Worm (Caenorhabditis elegans): ENCODE data around the gene C18A11.4.

Gene C18A11.4

ce11 chrX:8048637-8049036 lies 3.3 kb downstream of the C18A11.4 start:
- no peak for TF ChIP-seq flt-1 (GFP tag; IDR thresholded peaks at IDR 0.05)
- no peak for TF ChIP-seq ets-7 (tag; optimal IDR thresholded peaks at IDR 0.05)
- TF ChIP-seq ceh-36 (tag; optimal IDR thresholded peaks at IDR 0.05), result no peak

DNA sequence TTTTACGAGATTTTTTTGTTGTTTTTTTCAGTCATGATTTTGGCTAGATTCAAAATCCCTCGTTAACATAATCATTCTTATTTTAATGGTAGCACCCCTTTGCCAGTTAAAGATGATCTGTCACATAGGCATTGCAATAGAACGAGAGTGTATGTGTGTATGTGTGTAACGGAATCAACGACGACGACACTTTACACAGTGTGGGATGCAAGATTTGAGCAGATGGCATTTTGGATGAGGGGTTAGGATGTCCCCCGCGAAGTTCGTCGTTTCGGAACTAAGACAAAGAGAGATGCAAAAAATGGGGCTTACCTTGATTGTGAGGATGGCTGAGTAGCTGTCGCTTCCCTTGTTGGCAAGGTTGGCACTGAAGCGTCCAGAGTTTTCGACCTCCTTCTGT lies 6.7 kb downstream of the C18A11.4 start:
- TF ChIP-seq ama-1 (optimal IDR thresholded peaks at IDR 0.05) (no peak), pes-1 (GFP tag; IDR thresholded peaks at IDR 0.05) (no peak), ceh-36 (tag; optimal IDR thresholded peaks at IDR 0.05) (no peak), scrt-1 (GFP tag; IDR thresholded peaks at IDR 0.05) (no peak), B0310.2 (tag; optimal IDR thresholded peaks at IDR 0.05) (no peak), aly-1 (tag; optimal IDR thresholded peaks at IDR 0.05) (no peak), F13C5.2 (tag; optimal IDR thresholded peaks at IDR 0.05) (no peak), ceh-13 (GFP tag; optimal IDR thresholded peaks at IDR 0.05) (no peak), tbx-37 (GFP tag; conservative IDR thresholded peaks at IDR 0.05) (no peak), tra-4 (tag; optimal IDR thresholded peaks at IDR 0.05) (no peak)

DNA sequence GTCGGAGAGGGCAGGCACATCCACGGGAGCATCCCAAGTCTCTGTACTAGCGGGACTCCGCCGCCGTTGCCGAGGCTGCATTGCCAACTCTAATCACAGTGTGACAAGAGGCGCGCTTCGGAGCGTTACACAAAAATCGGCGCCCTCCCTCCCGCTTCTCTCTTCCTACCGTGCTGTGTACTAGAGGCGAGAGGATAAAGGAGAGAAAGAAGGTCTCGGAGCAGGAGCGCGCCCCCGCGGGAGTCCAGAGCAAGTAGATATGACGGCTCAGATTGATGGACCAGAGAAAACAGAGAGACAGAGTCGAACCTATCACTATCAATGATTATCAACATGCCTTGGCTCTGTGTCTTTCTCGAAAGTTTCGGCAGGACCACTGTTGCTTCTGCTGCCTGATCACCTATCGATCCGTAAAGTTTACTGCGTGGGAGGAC lies 7.7 kb downstream of the C18A11.4 start:
- no peak for TF ChIP-seq aly-1 (tag; optimal IDR thresholded peaks at IDR 0.05)
- TF ChIP-seq hmbx-1 (tag; optimal IDR thresholded peaks at IDR 0.05), result no peak
- TF ChIP-seq ets-7 (tag; optimal IDR thresholded peaks at IDR 0.05), result no peak
- no peak for TF ChIP-seq ceh-13 (GFP tag; optimal IDR thresholded peaks at IDR 0.05)
- TF ChIP-seq ama-1 (optimal IDR thresholded peaks at IDR 0.05), result no peak
- TF ChIP-seq ceh-36 (tag; optimal IDR thresholded peaks at IDR 0.05), result no peak
- TF ChIP-seq F13C5.2 (tag; optimal IDR thresholded peaks at IDR 0.05), result no peak
- no peak for TF ChIP-seq flt-1 (GFP tag; IDR thresholded peaks at IDR 0.05)
- TF ChIP-seq pes-1 (GFP tag; IDR thresholded peaks at IDR 0.05), result no peak
- TF ChIP-seq hmg-4 (GFP tag; optimal IDR thresholded peaks at IDR 0.05), result no peak
- no peak for TF ChIP-seq B0310.2 (tag; optimal IDR thresholded peaks at IDR 0.05)
- TF ChIP-seq hnd-1 (tag; optimal IDR thresholded peaks at IDR 0.05), result no peak
- no peak for TF ChIP-seq tbx-37 (GFP tag; conservative IDR thresholded peaks at IDR 0.05)
- no peak for TF ChIP-seq scrt-1 (GFP tag; IDR thresholded peaks at IDR 0.05)
- TF ChIP-seq tbx-11 (GFP tag; IDR thresholded peaks at IDR 0.05), result no peak
- no peak for TF ChIP-seq sea-1 (GFP tag; conservative IDR thresholded peaks at IDR 0.05)
- no peak for TF ChIP-seq tra-4 (tag; optimal IDR thresholded peaks at IDR 0.05)

DNA sequence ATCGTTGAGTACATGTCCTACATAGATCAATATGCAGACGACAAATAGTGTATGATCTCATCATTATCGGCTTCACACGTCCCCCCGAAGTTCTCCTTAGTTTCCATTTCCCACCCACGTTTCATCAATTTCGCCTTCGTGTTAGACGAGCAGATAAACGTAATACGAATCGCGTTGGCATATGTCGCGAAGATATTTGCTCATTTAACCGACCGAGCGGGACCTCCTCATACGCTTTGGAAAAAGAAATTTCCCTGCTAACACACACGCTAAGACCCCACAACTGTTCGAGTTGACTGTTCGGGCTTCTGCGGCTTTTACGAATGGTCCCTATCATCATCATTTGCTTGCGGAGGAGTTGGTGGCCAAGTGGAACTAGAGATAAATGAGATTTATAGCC lies 9.2 kb downstream of the C18A11.4 start:
- TF ChIP-seq B0310.2 (tag; optimal IDR thresholded peaks at IDR 0.05) (no peak), flt-1 (GFP tag; IDR thresholded peaks at IDR 0.05) (no peak), tbx-11 (GFP tag; IDR thresholded peaks at IDR 0.05) (no peak), F13C5.2 (tag; optimal IDR thresholded peaks at IDR 0.05) (no peak), ceh-36 (tag; optimal IDR thresholded peaks at IDR 0.05) (no peak), ama-1 (optimal IDR thresholded peaks at IDR 0.05) (no peak)

DNA sequence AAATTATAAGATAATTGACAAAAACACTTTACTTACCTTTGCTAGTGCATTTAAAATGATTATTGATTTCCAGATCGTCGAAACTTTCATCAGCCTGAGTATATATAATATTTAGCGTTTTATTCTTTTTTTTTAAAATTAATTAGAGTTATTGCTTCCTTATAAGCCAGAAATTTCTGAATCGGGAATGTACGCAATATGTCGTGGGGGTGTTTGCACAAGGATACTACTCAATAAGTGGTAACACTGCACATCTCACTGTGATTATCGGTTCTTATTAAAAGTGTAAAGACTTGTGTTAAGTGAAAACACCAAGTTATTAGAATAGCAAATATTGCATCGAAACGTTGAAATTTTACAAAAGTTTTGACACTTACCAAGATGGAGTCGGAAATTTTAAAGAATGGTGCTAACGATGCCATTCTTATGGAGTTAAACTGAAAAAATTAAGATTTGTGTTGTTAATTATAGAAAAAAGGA lies 12.5 kb downstream of the C18A11.4 start, which contains the start of gene dim-1:
dim-1 (minus strand) TSS at position 430 of the 480 bp plus-strand sequence.
- no peak for TF ChIP-seq B0310.2 (tag; optimal IDR thresholded peaks at IDR 0.05)
- peak; percentile 16 for TF ChIP-seq F13C5.2 (tag; optimal IDR thresholded peaks at IDR 0.05)
- TF ChIP-seq hmg-4 (GFP tag; optimal IDR thresholded peaks at IDR 0.05), result no peak
- TF ChIP-seq hnd-1 (tag; optimal IDR thresholded peaks at IDR 0.05), result no peak

ce11 chrX:8059999-8060398 lies 14.7 kb downstream of the C18A11.4 start:
- TF ChIP-seq hmg-4 (GFP tag; optimal IDR thresholded peaks at IDR 0.05) (no peak), sea-1 (GFP tag; conservative IDR thresholded peaks at IDR 0.05) (no peak), aly-1 (tag; optimal IDR thresholded peaks at IDR 0.05) (no peak), hnd-1 (tag; optimal IDR thresholded peaks at IDR 0.05) (no peak), ets-7 (tag; optimal IDR thresholded peaks at IDR 0.05) (no peak)

ce11 chrX:8060823-8061222 lies 15.5 kb downstream of the C18A11.4 start, which contains the start of gene C18A11.3:
Gene C18A11.3 (plus strand): TSS chrX:8061123.
- TF ChIP-seq flt-1 (GFP tag; IDR thresholded peaks at IDR 0.05) (no peak), scrt-1 (GFP tag; IDR thresholded peaks at IDR 0.05) (no peak), hnd-1 (tag; optimal IDR thresholded peaks at IDR 0.05) (no peak), tbx-37 (GFP tag; conservative IDR thresholded peaks at IDR 0.05) (no peak), ceh-13 (GFP tag; optimal IDR thresholded peaks at IDR 0.05) (no peak), hmbx-1 (tag; optimal IDR thresholded peaks at IDR 0.05) (no peak), pes-1 (GFP tag; IDR thresholded peaks at IDR 0.05) (no peak), sea-1 (GFP tag; conservative IDR thresholded peaks at IDR 0.05) (no peak), F13C5.2 (tag; optimal IDR thresholded peaks at IDR 0.05) (no peak)

DNA sequence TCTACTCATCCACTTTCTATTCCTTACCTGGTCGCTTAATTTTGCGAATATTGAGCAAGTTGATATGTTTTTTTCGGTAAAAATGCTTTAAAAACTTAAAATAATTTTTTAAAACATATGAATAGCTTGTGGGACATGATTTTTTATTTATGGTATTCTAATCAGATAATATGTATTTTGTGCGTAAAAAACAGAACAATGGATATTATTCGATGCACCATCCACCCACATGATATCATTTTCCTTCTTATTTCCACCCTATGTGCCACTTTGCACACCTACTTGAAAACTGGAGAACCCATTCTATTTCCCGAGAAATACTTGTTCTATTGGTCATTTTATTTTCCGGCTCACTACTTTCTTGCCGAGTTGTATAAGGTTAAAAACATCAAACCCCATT lies 21.9 kb downstream of the C18A11.4 start, which contains the start of gene C18A11.2:
C18A11.2 (plus strand) TSS at position 301 of the 400 bp plus-strand sequence.
- no peak for TF ChIP-seq tra-4 (tag; optimal IDR thresholded peaks at IDR 0.05)
- TF ChIP-seq tbx-37 (GFP tag; conservative IDR thresholded peaks at IDR 0.05), result no peak
- TF ChIP-seq ama-1 (optimal IDR thresholded peaks at IDR 0.05), result no peak
- TF ChIP-seq hnd-1 (tag; optimal IDR thresholded peaks at IDR 0.05), result no peak
- TF ChIP-seq ceh-13 (GFP tag; optimal IDR thresholded peaks at IDR 0.05), result no peak
- TF ChIP-seq hmbx-1 (tag; optimal IDR thresholded peaks at IDR 0.05), result no peak

DNA sequence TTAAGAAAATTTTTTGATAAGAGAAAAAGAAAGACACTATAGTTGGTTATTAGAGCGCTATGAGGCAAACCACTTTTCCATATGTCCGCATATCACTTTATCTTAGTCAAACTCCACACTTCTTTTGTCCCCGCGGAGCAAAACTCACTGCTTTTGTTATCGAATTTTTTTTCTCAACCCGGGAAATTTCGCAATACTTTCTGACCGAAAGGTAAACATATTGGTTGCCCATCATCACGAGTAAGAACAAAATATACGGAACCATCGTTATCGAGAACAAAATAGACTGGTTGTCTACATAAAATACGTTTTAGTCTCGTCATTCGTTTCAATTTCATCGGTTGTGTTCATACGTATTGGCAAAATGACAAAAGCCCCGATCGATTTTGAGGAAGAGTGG lies 24.0 kb downstream of the C18A11.4 start, which contains the start of gene C18A11.1:
C18A11.1 (plus strand) TSS at position 36 of the 400 bp plus-strand sequence.
- TF ChIP-seq ceh-13 (GFP tag; optimal IDR thresholded peaks at IDR 0.05) (no peak), flt-1 (GFP tag; IDR thresholded peaks at IDR 0.05) (no peak), B0310.2 (tag; optimal IDR thresholded peaks at IDR 0.05) (no peak), scrt-1 (GFP tag; IDR thresholded peaks at IDR 0.05) (no peak), aly-1 (tag; optimal IDR thresholded peaks at IDR 0.05) (no peak), ceh-36 (tag; optimal IDR thresholded peaks at IDR 0.05) (no peak), hmbx-1 (tag; optimal IDR thresholded peaks at IDR 0.05) (no peak), hmg-4 (GFP tag; optimal IDR thresholded peaks at IDR 0.05) (no peak), hnd-1 (tag; optimal IDR thresholded peaks at IDR 0.05) (no peak), F13C5.2 (tag; optimal IDR thresholded peaks at IDR 0.05) (no peak)
